Fruit fly (Drosophila melanogaster) whole organism, embryonic: ENCODE measurements around the gene CG31287.
A peak's percentile ranks its signal among the peaks of the same experiment; 100 is the strongest.

ENCODE experiments used
- Antp ChIP-seq: fragments of 200-800 bp; sonication (Bioruptor generic); optimal IDR thresholded peaks from 3 replicates; lab custom pipeline; 2016; ENCODE audit warnings: missing biosample characterization, missing genetic modification characterization
- Asciz ChIP-seq: fragments of 200-800 bp; sonication (Bioruptor generic); optimal IDR thresholded peaks from 2 replicates; lab custom pipeline; 2017; ENCODE audit warnings: missing biosample characterization, mild to moderate bottlenecking, missing genetic modification characterization, missing genetic modification reagents
- CG10274 ChIP-seq: fragments of 200-800 bp; sonication (Bioruptor generic); optimal IDR thresholded peaks from 3 replicates; lab custom pipeline; 2017; ENCODE audit warnings: missing biosample characterization, mild to moderate bottlenecking, missing genetic modification characterization
- CG13424 ChIP-seq: fragments of 200-800 bp; sonication (Bioruptor generic); optimal IDR thresholded peaks from 2 replicates; lab custom pipeline; 2019; ENCODE audit warnings: missing biosample characterization, mild to moderate bottlenecking, missing genetic modification characterization, moderate library complexity
- CG14441 ChIP-seq: fragments of 200-800 bp; sonication (Bioruptor generic); IDR thresholded peaks from 2 replicates; pipeline ENCODE4 v1.3.6; 2022; ENCODE audit warnings: missing biosample characterization, missing genetic modification characterization
- CG14965 ChIP-seq: fragments of 200-800 bp; sonication (Bioruptor generic); optimal IDR thresholded peaks from 2 replicates; lab custom pipeline; 2016; ENCODE audit warnings: missing biosample characterization, missing genetic modification characterization, borderline replicate concordance
- CG15479 ChIP-seq: fragments of 200-800 bp; sonication (Bioruptor generic); optimal IDR thresholded peaks from 3 replicates; lab custom pipeline; 2019; ENCODE audit warnings: missing biosample characterization, mild to moderate bottlenecking, missing genetic modification characterization, moderate library complexity
- CG15514 ChIP-seq: fragments of 200-800 bp; sonication (Bioruptor generic); optimal IDR thresholded peaks from 3 replicates; lab custom pipeline; 2017; ENCODE audit warnings: missing biosample characterization, missing genetic modification characterization, mild to moderate bottlenecking, moderate library complexity, missing genetic modification reagents
- CG1603 ChIP-seq: fragments of 200-800 bp; sonication (Bioruptor generic); optimal IDR thresholded peaks from 2 replicates; lab custom pipeline; 2019; ENCODE audit warnings: missing biosample characterization, mild to moderate bottlenecking, missing genetic modification characterization, moderate library complexity
- CG17385 ChIP-seq: fragments of 200-800 bp; sonication (Bioruptor generic); optimal IDR thresholded peaks from 3 replicates; lab custom pipeline; 2018; ENCODE audit warnings: missing biosample characterization, mild to moderate bottlenecking, missing genetic modification characterization
- CG2199 ChIP-seq: fragments of 200-800 bp; sonication (Bioruptor generic); IDR thresholded peaks from 3 replicates; pipeline ENCODE4 v1.3.6; 2022; ENCODE audit warnings: missing biosample characterization, missing genetic modification characterization
- CG6175 ChIP-seq: fragments of 200-800 bp; sonication (Bioruptor generic); IDR thresholded peaks from 3 replicates; pipeline ENCODE4 v1.3.6; 2022; ENCODE audit warnings: missing biosample characterization, missing genetic modification characterization
- CG6854 ChIP-seq: fragments of 200-800 bp; sonication (Bioruptor generic); optimal IDR thresholded peaks from 3 replicates; lab custom pipeline; 2017; ENCODE audit warnings: missing biosample characterization, mild to moderate bottlenecking, missing genetic modification characterization
- CG7372 ChIP-seq: fragments of 200-800 bp; sonication (Bioruptor generic); IDR thresholded peaks from 2 replicates; pipeline ENCODE4 v1.3.6; 2022; ENCODE audit warnings: missing biosample characterization, missing genetic modification characterization
- CG7928 ChIP-seq: fragments of 200-800 bp; sonication (Bioruptor generic); optimal IDR thresholded peaks from 2 replicates; lab custom pipeline; 2017; ENCODE audit warnings: missing biosample characterization, mild to moderate bottlenecking, missing genetic modification characterization
- CG9437 ChIP-seq: fragments of 200-800 bp; sonication (Bioruptor generic); optimal IDR thresholded peaks from 2 replicates; lab custom pipeline; 2018; ENCODE audit warnings: missing biosample characterization, mild to moderate bottlenecking, missing genetic modification characterization
- Ets97D ChIP-seq: fragments of 200-800 bp; sonication (Bioruptor generic); optimal IDR thresholded peaks from 3 replicates; lab custom pipeline; 2016; ENCODE audit warnings: missing biosample characterization, missing genetic modification characterization
- Hmx ChIP-seq: fragments of 200-800 bp; sonication (Bioruptor generic); optimal IDR thresholded peaks from 2 replicates; lab custom pipeline; 2016; ENCODE audit warnings: missing biosample characterization, missing genetic modification characterization
- Hr39 ChIP-seq: fragments of >200 bp; optimal IDR thresholded peaks from 2 replicates; lab custom pipeline; 2017
- Opbp ChIP-seq: fragments of 200-800 bp; sonication (Bioruptor generic); IDR thresholded peaks from 3 replicates; pipeline ENCODE4 v1.3.6; 2022; ENCODE audit warnings: missing biosample characterization, missing genetic modification characterization; ENCODE audit not compliant: partially characterized antibody
- Ptx1 ChIP-seq: fragments of 200-800 bp; sonication (Bioruptor generic); IDR thresholded peaks from 2 replicates; pipeline ENCODE4 v1.3.6; 2022; ENCODE audit warnings: missing biosample characterization, missing genetic modification characterization
- Ravus ChIP-seq: fragments of 200-800 bp; sonication (Bioruptor generic); IDR thresholded peaks from 2 replicates; pipeline ENCODE4 v1.3.6; 2022; ENCODE audit warnings: missing biosample characterization, missing genetic modification characterization
- Spps ChIP-seq: fragments of 200-800 bp; sonication (Bioruptor generic); optimal IDR thresholded peaks from 2 replicates; lab custom pipeline; 2018; ENCODE audit warnings: missing biosample characterization, mild to moderate bottlenecking, missing genetic modification characterization
- Tbp ChIP-seq: fragments of >200 bp; optimal IDR thresholded peaks from 2 replicates; lab custom pipeline; 2018; ENCODE audit warnings: missing biosample characterization, missing genetic modification characterization
- Trl ChIP-seq, 3 experiments: fragments of >200 bp in 2 of 3; fragments of 200-800 bp in 1 of 3; sonication (Bioruptor generic) in 1 of 3; optimal IDR thresholded peaks; 2 replicates in 1 of 3; 3 replicates in 2 of 3; lab custom pipeline; 2016 to 2017; ENCODE audit warnings: missing biosample characterization in 1 of 3, missing genetic modification characterization in 1 of 3
- Vsx1 ChIP-seq: fragments of 200-800 bp; sonication (Bioruptor generic); optimal IDR thresholded peaks from 2 replicates; lab custom pipeline; 2017; ENCODE audit warnings: missing biosample characterization, mild to moderate bottlenecking, missing genetic modification characterization, missing genetic modification reagents
- cato ChIP-seq: fragments of 200-800 bp; sonication (Bioruptor generic); optimal IDR thresholded peaks from 2 replicates; lab custom pipeline; 2016; ENCODE audit warnings: missing biosample characterization, missing genetic modification characterization, borderline replicate concordance
- chm ChIP-seq: fragments of 200-800 bp; sonication (Bioruptor generic); IDR thresholded peaks from 2 replicates; pipeline ENCODE4 v1.3.6; 2022; ENCODE audit warnings: missing biosample characterization, missing genetic modification characterization
- croc ChIP-seq: fragments of 200-800 bp; sonication (Bioruptor generic); conservative IDR thresholded peaks from 3 replicates; pipeline ENCODE4 v1.3.6; 2022; ENCODE audit warnings: missing biosample characterization, missing genetic modification characterization
- dati ChIP-seq: fragments of 200-800 bp; sonication (Bioruptor generic); IDR thresholded peaks from 2 replicates; pipeline ENCODE4 v1.3.6; 2022; ENCODE audit warnings: missing biosample characterization, missing genetic modification characterization
- dimm ChIP-seq: fragments of 200-800 bp; sonication (Bioruptor generic); IDR thresholded peaks from 2 replicates; pipeline ENCODE4 v1.3.6; 2022; ENCODE audit warnings: missing biosample characterization, missing genetic modification characterization
- ems ChIP-seq: fragments of 200-800 bp; sonication (Bioruptor generic); optimal IDR thresholded peaks from 3 replicates; lab custom pipeline; 2016; ENCODE audit warnings: missing biosample characterization, missing genetic modification characterization
- fd3F ChIP-seq: fragments of 200-800 bp; sonication (Bioruptor generic); optimal IDR thresholded peaks from 2 replicates; lab custom pipeline; 2018; ENCODE audit warnings: missing biosample characterization, mild to moderate bottlenecking, missing genetic modification characterization, moderate library complexity
- fd64A ChIP-seq: fragments of 200-800 bp; sonication (Bioruptor generic); optimal IDR thresholded peaks from 3 replicates; lab custom pipeline; 2018; ENCODE audit warnings: missing biosample characterization, mild to moderate bottlenecking, missing genetic modification characterization
- gfzf ChIP-seq: fragments of 200-800 bp; sonication (Bioruptor generic); optimal IDR thresholded peaks from 2 replicates; lab custom pipeline; 2016; ENCODE audit warnings: missing biosample characterization, mild to moderate bottlenecking, missing genetic modification characterization, moderate library complexity
- grn ChIP-seq: fragments of 200-800 bp; sonication (Bioruptor generic); optimal IDR thresholded peaks from 3 replicates; lab custom pipeline; 2017; ENCODE audit warnings: missing biosample characterization, missing genetic modification characterization
- hb ChIP-seq: fragments of 200-800 bp; sonication (Bioruptor generic); IDR thresholded peaks from 3 replicates; pipeline ENCODE4 v1.3.6; 2022; ENCODE audit warnings: missing biosample characterization, missing genetic modification characterization; ENCODE audit not compliant: partially characterized antibody
- hkb ChIP-seq, 2 experiments: fragments of 200-800 bp in 1 of 2; fragments of >200 bp in 1 of 2; sonication (Bioruptor generic) in 1 of 2; IDR thresholded peaks in 1 of 2; optimal IDR thresholded peaks in 1 of 2; 2 replicates each; pipeline versions ENCODE4 v1.3.6 to Lab custom; 2017 to 2022; ENCODE audit warnings: missing biosample characterization in 1 of 2, missing genetic modification characterization in 1 of 2
- kni ChIP-seq: fragments of 200-800 bp; sonication (Bioruptor generic); optimal IDR thresholded peaks from 3 replicates; lab custom pipeline; 2017; ENCODE audit warnings: mild to moderate bottlenecking, missing biosample characterization, missing genetic modification reagents, missing genetic modification characterization
- maf-S ChIP-seq: fragments of 200-800 bp; sonication (Bioruptor generic); optimal IDR thresholded peaks from 2 replicates; lab custom pipeline; 2016; ENCODE audit warnings: missing biosample characterization, missing genetic modification characterization
- nerfin-1 ChIP-seq: fragments of 200-800 bp; sonication (Bioruptor generic); optimal IDR thresholded peaks from 3 replicates; lab custom pipeline; 2019; ENCODE audit warnings: missing biosample characterization, mild to moderate bottlenecking, missing genetic modification characterization, moderate library complexity
- nom ChIP-seq: fragments of 200-800 bp; sonication (Bioruptor generic); optimal IDR thresholded peaks from 2 replicates; lab custom pipeline; 2017; ENCODE audit warnings: missing biosample characterization, missing genetic modification characterization, mild to moderate bottlenecking, moderate library complexity, missing genetic modification reagents
- onecut ChIP-seq: fragments of 200-800 bp; sonication (Bioruptor generic); IDR thresholded peaks from 2 replicates; pipeline ENCODE4 v1.3.6; 2022; ENCODE audit warnings: missing biosample characterization, missing genetic modification characterization
- org-1 ChIP-seq: fragments of 200-800 bp; sonication (Bioruptor generic); optimal IDR thresholded peaks from 2 replicates; lab custom pipeline; 2017; ENCODE audit warnings: missing biosample characterization, missing genetic modification characterization
- pita ChIP-seq: fragments of 200-800 bp; sonication (Bioruptor generic); optimal IDR thresholded peaks from 2 replicates; lab custom pipeline; 2017; ENCODE audit warnings: missing biosample characterization, mild to moderate bottlenecking, missing genetic modification characterization
- psq ChIP-seq: fragments of 200-800 bp; sonication (Bioruptor generic); optimal IDR thresholded peaks from 2 replicates; lab custom pipeline; 2017; ENCODE audit warnings: missing biosample characterization, missing genetic modification characterization
- sima ChIP-seq: fragments of 200-800 bp; sonication (Bioruptor generic); optimal IDR thresholded peaks from 2 replicates; lab custom pipeline; 2016; ENCODE audit warnings: missing biosample characterization, missing genetic modification characterization
- sug ChIP-seq: fragments of 200-800 bp; optimal IDR thresholded peaks from 2 replicates; lab custom pipeline; 2019; ENCODE audit warnings: missing biosample characterization, mild to moderate bottlenecking, missing genetic modification characterization, moderate library complexity
- tgo ChIP-seq: fragments of 200-800 bp; sonication (Bioruptor generic); IDR thresholded peaks from 3 replicates; pipeline ENCODE4 v1.3.6; 2022; ENCODE audit warnings: missing biosample characterization, missing genetic modification characterization

The CG31287 gene

DNA sequence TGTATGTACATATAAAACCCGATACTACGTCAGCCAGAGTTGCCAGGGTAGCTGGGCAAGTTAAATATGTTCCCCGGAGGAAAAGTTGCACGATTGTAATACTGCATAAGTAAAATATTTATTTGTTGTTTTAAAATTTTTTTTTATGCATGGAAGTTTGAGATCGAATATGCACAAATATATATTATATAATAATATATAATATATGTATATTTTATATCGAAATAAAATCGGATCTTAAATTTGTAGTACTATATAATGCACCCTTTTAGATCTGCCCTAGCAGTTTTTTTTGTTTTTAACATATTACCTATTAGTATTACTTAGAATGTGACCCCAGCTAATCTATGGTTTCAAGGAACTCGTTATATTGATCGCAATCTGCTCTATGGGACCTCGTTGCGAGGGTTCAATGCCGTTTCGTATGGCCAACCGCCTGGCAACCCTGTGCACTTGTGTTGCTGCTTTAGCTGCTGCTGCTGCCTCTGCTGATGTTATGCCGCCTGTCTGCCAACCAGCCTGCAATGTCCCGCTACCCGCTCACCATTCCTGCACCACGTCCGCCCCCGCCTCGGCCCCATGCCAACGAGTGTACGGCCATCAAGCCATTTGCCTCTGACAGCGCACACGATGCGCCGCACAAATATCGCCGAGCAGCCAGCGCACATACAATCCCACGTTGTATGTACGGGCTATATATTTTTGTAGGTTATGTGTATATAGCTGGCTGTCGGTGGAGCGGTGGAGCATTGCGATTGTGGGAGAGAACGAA is 33.0 kb downstream of the CG31287 start (continued):
- TF ChIP-seq CG15479 (peak; percentile 26), Spps (tag; lab: Kevin White, UChicago) (peak; percentile 79), Trl (optimal IDR thresholded peaks at IDR 0.05; lab: Kevin White, UChicago) (no peak), Trl (GFP tag; optimal IDR thresholded peaks at IDR 0.05; lab: Kevin White, UChicago) (no peak), kni (GFP tag; lab: Kevin White, UChicago) (peak; percentile 90), Vsx1 (GFP tag; lab: Kevin White, UChicago) (peak; percentile 87), pita (no peak), CG7372 (no peak), tgo (no peak), CG14441 (GFP tag; lab: Robert Waterston, UW) (no peak), sug (tag; lab: Kevin White, UChicago) (peak; percentile 58), CG7928 (GFP tag; lab: Kevin White, UChicago) (peak; percentile 41), ems (GFP tag; lab: Kevin White, UChicago) (peak; percentile 33), Ravus (GFP tag; lab: Robert Waterston, UW) (no peak), fd3F (peak; percentile 89), Tbp (no peak), nom (peak; percentile 63), hb (GFP tag; lab: Robert Waterston, UW) (no peak), CG6175 (GFP tag; lab: Robert Waterston, UW) (no peak), dati (GFP tag; lab: Robert Waterston, UW) (no peak), gfzf (no peak), onecut (GFP tag; lab: Robert Waterston, UW) (peak; percentile 65), CG17385 (GFP tag; lab: Kevin White, UChicago) (peak; percentile 73), dimm (no peak), CG13424 (tag; lab: Kevin White, UChicago) (peak; percentile 96), CG14965 (GFP tag; lab: Kevin White, UChicago) (no peak), maf-S (GFP tag; lab: Kevin White, UChicago) (no peak), hkb (optimal IDR thresholded peaks at IDR 0.05; lab: Kevin White, UChicago) (no peak), hkb (GFP tag; IDR thresholded peaks at IDR 0.05; lab: Robert Waterston, UW) (no peak), Opbp (GFP tag; lab: Robert Waterston, UW) (no peak), chm (no peak), psq (GFP tag; lab: Kevin White, UChicago) (no peak), sima (GFP tag; lab: Kevin White, UChicago) (no peak), Hr39 (lab: Kevin White, UChicago) (no peak), cato (GFP tag; lab: Kevin White, UChicago) (peak; percentile 73), CG9437 (GFP tag; lab: Kevin White, UChicago) (peak; percentile 95), CG2199 (GFP tag; lab: Robert Waterston, UW) (no peak), CG15514 (peak; percentile 47), Ets97D (GFP tag; lab: Kevin White, UChicago) (no peak), CG6854 (GFP tag; lab: Kevin White, UChicago) (peak; percentile 93), CG1603 (tag; lab: Kevin White, UChicago) (peak; percentile 69), fd64A (GFP tag; lab: Kevin White, UChicago) (peak; percentile 30), grn (no peak), org-1 (GFP tag; lab: Kevin White, UChicago) (peak; percentile 90), CG10274 (peak; percentile 88), Hmx (no peak), Ptx1 (no peak), croc (GFP tag; lab: Robert Waterston, UW) (peak; percentile 81; the same call in 2 of the 3 replicates), nerfin-1 (tag; lab: Kevin White, UChicago) (peak; percentile 86), Asciz (GFP tag; lab: Kevin White, UChicago) (peak; percentile 92), Antp (GFP tag; lab: Kevin White, UChicago) (peak; percentile 58)
